Fruit fly (Drosophila melanogaster) whole organism, embryonic: ENCODE measurements around the gene msb1l.

Experiments
- CG10959 ChIP-seq: fragments of 200-800 bp; sonication (Bioruptor generic); IDR thresholded peaks from 2 replicates; pipeline ENCODE4 v1.3.6; 2022; ENCODE audit warnings: missing biosample characterization, missing genetic modification characterization
- CG10979 ChIP-seq: fragments of 200-800 bp; sonication (Bioruptor generic); optimal IDR thresholded peaks from 2 replicates; lab custom pipeline; 2018; ENCODE audit warnings: missing biosample characterization, mild to moderate bottlenecking, missing genetic modification characterization, moderate library complexity
- CG11085 ChIP-seq: fragments of 200-800 bp; sonication (Bioruptor generic); IDR thresholded peaks from 2 replicates; pipeline ENCODE4 v1.3.6; 2022; ENCODE audit warnings: missing biosample characterization, missing genetic modification characterization
- CG12299 ChIP-seq: fragments of 200-800 bp; sonication (Bioruptor generic); optimal IDR thresholded peaks from 2 replicates; lab custom pipeline; 2018; ENCODE audit warnings: missing biosample characterization, mild to moderate bottlenecking, missing genetic modification characterization
- CG1233 ChIP-seq: fragments of 200-800 bp; sonication (Bioruptor generic); optimal IDR thresholded peaks from 4 replicates; lab custom pipeline; 2018; ENCODE audit warnings: missing biosample characterization, mild to moderate bottlenecking, missing genetic modification characterization
- CG13894 ChIP-seq: fragments of 200-800 bp; sonication (Bioruptor generic); optimal IDR thresholded peaks from 3 replicates; lab custom pipeline; 2018; ENCODE audit warnings: missing biosample characterization, mild to moderate bottlenecking, missing genetic modification characterization, moderate library complexity
- CG14050 ChIP-seq: fragments of 200-800 bp; sonication (Bioruptor generic); IDR thresholded peaks from 3 replicates; pipeline ENCODE4 v1.3.6; 2022; ENCODE audit warnings: missing biosample characterization, missing genetic modification characterization
- CG15696 ChIP-seq: fragments of 200-800 bp; sonication (Bioruptor generic); optimal IDR thresholded peaks from 2 replicates; lab custom pipeline; 2019; ENCODE audit warnings: missing biosample characterization, mild to moderate bottlenecking, missing genetic modification characterization, moderate library complexity
- CG17328 ChIP-seq: fragments of 200-800 bp; sonication (Bioruptor generic); IDR thresholded peaks from 2 replicates; pipeline ENCODE4 v1.3.6; 2022; ENCODE audit warnings: missing biosample characterization, missing genetic modification characterization
- CG17612 ChIP-seq: fragments of 200-800 bp; sonication (Bioruptor generic); IDR thresholded peaks from 2 replicates; pipeline ENCODE4 v1.3.6; 2022; ENCODE audit warnings: missing biosample characterization, missing genetic modification characterization
- CG18476 ChIP-seq: fragments of 200-800 bp; sonication (Bioruptor generic); optimal IDR thresholded peaks from 2 replicates; lab custom pipeline; 2016; ENCODE audit warnings: missing biosample characterization, mild to moderate bottlenecking, missing genetic modification characterization
- CG2129 ChIP-seq: fragments of 200-800 bp; sonication (Bioruptor generic); IDR thresholded peaks from 2 replicates; pipeline ENCODE4 v1.3.6; 2022; ENCODE audit warnings: missing biosample characterization, missing genetic modification characterization; ENCODE audit not compliant: partially characterized antibody
- CG2199 ChIP-seq: fragments of 200-800 bp; sonication (Bioruptor generic); IDR thresholded peaks from 3 replicates; pipeline ENCODE4 v1.3.6; 2022; ENCODE audit warnings: missing biosample characterization, missing genetic modification characterization
- CG2712 ChIP-seq: fragments of 200-800 bp; optimal IDR thresholded peaks from 3 replicates; lab custom pipeline; 2019; ENCODE audit warnings: missing biosample characterization, mild to moderate bottlenecking, missing genetic modification characterization, moderate library complexity
- CG32772 ChIP-seq: fragments of 200-800 bp; sonication (Bioruptor generic); IDR thresholded peaks from 2 replicates; pipeline ENCODE4 v1.3.6; 2022; ENCODE audit warnings: missing biosample characterization, missing genetic modification characterization
- CG4360 ChIP-seq: fragments of 200-800 bp; sonication (Bioruptor generic); IDR thresholded peaks from 2 replicates; pipeline ENCODE4 v1.3.6; 2022; ENCODE audit warnings: missing biosample characterization, missing genetic modification characterization
- CG4707 ChIP-seq: fragments of 200-800 bp; sonication (Bioruptor generic); optimal IDR thresholded peaks from 2 replicates; lab custom pipeline; 2018; ENCODE audit warnings: missing biosample characterization, mild to moderate bottlenecking, missing genetic modification characterization, moderate library complexity
- CG5180 ChIP-seq: fragments of 200-800 bp; sonication (Bioruptor generic); optimal IDR thresholded peaks from 3 replicates; lab custom pipeline; 2017; ENCODE audit warnings: missing biosample characterization, missing genetic modification characterization, mild to moderate bottlenecking, moderate library complexity, missing genetic modification reagents
- CG6813 ChIP-seq: fragments of 200-800 bp; sonication (Bioruptor generic); optimal IDR thresholded peaks from 2 replicates; lab custom pipeline; 2017; ENCODE audit warnings: missing biosample characterization, missing genetic modification characterization, mild to moderate bottlenecking, moderate library complexity, missing genetic modification reagents
- CG8944 ChIP-seq: fragments of 200-800 bp; sonication (Bioruptor generic); optimal IDR thresholded peaks from 3 replicates; lab custom pipeline; 2016; ENCODE audit warnings: missing biosample characterization, missing genetic modification characterization
- CG9437 ChIP-seq: fragments of 200-800 bp; sonication (Bioruptor generic); optimal IDR thresholded peaks from 2 replicates; lab custom pipeline; 2018; ENCODE audit warnings: missing biosample characterization, mild to moderate bottlenecking, missing genetic modification characterization
- D19B ChIP-seq: fragments of 200-800 bp; sonication (Bioruptor generic); optimal IDR thresholded peaks from 2 replicates; lab custom pipeline; 2017; ENCODE audit warnings: missing biosample characterization, mild to moderate bottlenecking, missing genetic modification characterization
- Elba2 ChIP-seq: fragments of 200-800 bp; sonication (Bioruptor generic); optimal IDR thresholded peaks from 3 replicates; lab custom pipeline; 2016; ENCODE audit warnings: missing biosample characterization, missing genetic modification characterization
- Hr78 ChIP-seq, 2 experiments: fragments of 200-800 bp in 1 of 2; fragments of >200 bp in 1 of 2; sonication (Bioruptor generic) in 1 of 2; optimal IDR thresholded peaks; 2 replicates each; lab custom pipeline; 2017 to 2019; ENCODE audit warnings: missing biosample characterization in 2 of 2, missing genetic modification characterization in 2 of 2, mild to moderate bottlenecking in 1 of 2, moderate library complexity in 1 of 2
- MTF-1 ChIP-seq: fragments of 200-800 bp; sonication (Bioruptor generic); optimal IDR thresholded peaks from 2 replicates; lab custom pipeline; 2018; ENCODE audit warnings: missing biosample characterization, mild to moderate bottlenecking, missing genetic modification characterization, borderline replicate concordance
- Mes4 ChIP-seq: fragments of 200-800 bp; sonication (Bioruptor generic); optimal IDR thresholded peaks from 2 replicates; lab custom pipeline; 2016; ENCODE audit warnings: missing biosample characterization, missing genetic modification characterization
- NC2β ChIP-seq: fragments of 200-800 bp; sonication (Bioruptor generic); optimal IDR thresholded peaks from 2 replicates; lab custom pipeline; 2016; ENCODE audit warnings: missing biosample characterization, missing genetic modification characterization
- Nf-YA ChIP-seq: fragments of 200-800 bp; sonication (Bioruptor generic); IDR thresholded peaks from 2 replicates; pipeline ENCODE4 v1.3.6; 2022; ENCODE audit warnings: missing biosample characterization, missing genetic modification characterization
- Pdp1 ChIP-seq, 2 experiments: fragments of 200-800 bp; sonication (Bioruptor generic); optimal IDR thresholded peaks; 3 replicates each; lab custom pipeline; 2016; ENCODE audit warnings: missing biosample characterization in 2 of 2, missing genetic modification characterization in 2 of 2, mild to moderate bottlenecking in 1 of 2, moderate library complexity in 1 of 2
- Side ChIP-seq: fragments of 200-800 bp; sonication (Bioruptor generic); optimal IDR thresholded peaks from 2 replicates; lab custom pipeline; 2016; ENCODE audit warnings: missing biosample characterization, missing genetic modification characterization
- Ssrp ChIP-seq: fragments of 200-800 bp; sonication (Bioruptor generic); optimal IDR thresholded peaks from 2 replicates; lab custom pipeline; 2018; ENCODE audit warnings: missing biosample characterization, mild to moderate bottlenecking, missing genetic modification characterization, moderate library complexity
- Usf ChIP-seq: fragments of 200-800 bp; sonication (Bioruptor generic); optimal IDR thresholded peaks from 2 replicates; lab custom pipeline; 2017; ENCODE audit warnings: missing genotype, missing biosample characterization, missing genetic modification characterization
- bigmax ChIP-seq: fragments of 200-800 bp; sonication (Bioruptor generic); optimal IDR thresholded peaks from 2 replicates; lab custom pipeline; 2018; ENCODE audit warnings: missing biosample characterization, mild to moderate bottlenecking, missing genetic modification characterization
- bsh ChIP-seq, 2 experiments: fragments of 200-800 bp; sonication (Bioruptor generic); optimal IDR thresholded peaks; 2 replicates each; lab custom pipeline; 2017 to 2018; ENCODE audit warnings: mild to moderate bottlenecking in 2 of 2, missing biosample characterization in 2 of 2, missing genetic modification characterization in 2 of 2, moderate library complexity in 1 of 2
- caup ChIP-seq: fragments of 200-800 bp; sonication (Bioruptor generic); optimal IDR thresholded peaks from 3 replicates; lab custom pipeline; 2017; ENCODE audit warnings: missing biosample characterization, mild to moderate bottlenecking, missing genetic modification characterization, moderate library complexity; ENCODE audit not compliant: severe bottlenecking
- chif ChIP-seq, 2 experiments: fragments of 200-800 bp; sonication (Bioruptor generic); optimal IDR thresholded peaks; 3 replicates each; lab custom pipeline; 2016; ENCODE audit warnings: missing biosample characterization in 2 of 2, missing genetic modification characterization in 2 of 2
- chinmo ChIP-seq: fragments of 200-800 bp; sonication (Bioruptor generic); IDR thresholded peaks from 4 replicates; pipeline ENCODE4 v1.3.6; 2022; ENCODE audit warnings: missing biosample characterization, missing genetic modification characterization; ENCODE audit not compliant: partially characterized antibody
- crc ChIP-seq: fragments of 200-800 bp; sonication (Bioruptor generic); optimal IDR thresholded peaks from 2 replicates; lab custom pipeline; 2016; ENCODE audit warnings: missing biosample characterization, missing genetic modification characterization
- crol ChIP-seq: fragments of 200-800 bp; sonication (Bioruptor generic); IDR thresholded peaks from 2 replicates; pipeline ENCODE4 v1.3.6; 2022; ENCODE audit warnings: missing biosample characterization, missing genetic modification characterization
- disco-r ChIP-seq: fragments of 200-800 bp; sonication (Bioruptor generic); optimal IDR thresholded peaks from 2 replicates; lab custom pipeline; 2016; ENCODE audit warnings: missing biosample characterization, missing genetic modification characterization
- lola ChIP-seq, 3 experiments: fragments of >200 bp in 2 of 3; fragments of 200-800 bp in 1 of 3; sonication (Bioruptor generic) in 1 of 3; optimal IDR thresholded peaks; 2 replicates each; lab custom pipeline; 2017 to 2019; ENCODE audit warnings: missing biosample characterization in 3 of 3, missing genetic modification characterization in 3 of 3, mild to moderate bottlenecking in 1 of 3, moderate library complexity in 1 of 3
- mirr ChIP-seq: fragments of 200-800 bp; sonication (Bioruptor generic); optimal IDR thresholded peaks from 3 replicates; lab custom pipeline; 2018; ENCODE audit warnings: missing biosample characterization, mild to moderate bottlenecking, missing genetic modification characterization
- nmo ChIP-seq: fragments of 200-800 bp; sonication (Bioruptor generic); optimal IDR thresholded peaks from 2 replicates; lab custom pipeline; 2018; ENCODE audit warnings: missing biosample characterization, mild to moderate bottlenecking, missing genetic modification characterization, moderate library complexity
- repo ChIP-seq: fragments of 200-800 bp; sonication (Bioruptor generic); optimal IDR thresholded peaks from 2 replicates; lab custom pipeline; 2016; ENCODE audit warnings: missing biosample characterization, missing genetic modification characterization
- shn ChIP-seq: fragments of 200-800 bp; sonication (Bioruptor generic); optimal IDR thresholded peaks from 3 replicates; lab custom pipeline; 2016; ENCODE audit warnings: missing biosample characterization, missing genetic modification characterization
- vfl ChIP-seq: fragments of 200-800 bp; sonication (Bioruptor generic); optimal IDR thresholded peaks from 2 replicates; lab custom pipeline; 2016; ENCODE audit warnings: missing biosample characterization, missing genetic modification characterization
- zfh1 ChIP-seq: fragments of 200-800 bp; sonication (Bioruptor generic); IDR thresholded peaks from 3 replicates; pipeline ENCODE4 v1.3.6; 2022; ENCODE audit warnings: missing biosample characterization, missing genetic modification characterization

The msb1l gene

dm6 chr2L:19572496-19573317 is 4.8 kb upstream of the msb1l start (continued):
- TF ChIP-seq shn (GFP tag; lab: Kevin White, UChicago) (peak; percentile 26), CG14050 (no peak), CG2712 (tag; lab: Kevin White, UChicago) (peak; percentile 72), Elba2 (peak; percentile 69), Ssrp (tag; lab: Kevin White, UChicago) (peak; percentile 56), Side (GFP tag; lab: Kevin White, UChicago) (peak; percentile 27), CG13894 (tag; lab: Kevin White, UChicago) (peak; percentile 79), chinmo (GFP tag; lab: Robert Waterston, UW) (0 out of 4 replicates have a peak, but pooled peaks have one; percentile 55), CG12299 (tag; lab: Kevin White, UChicago) (peak; percentile 66), Usf (GFP tag; lab: Kevin White, UChicago) (peak; percentile 34), CG17328 (GFP tag; lab: Robert Waterston, UW) (no peak), NC2β (GFP tag; lab: Kevin White, UChicago) (peak; percentile 24), nmo (peak; percentile 52), CG4707 (no peak), chif (GFP tag; optimal IDR thresholded peaks at IDR 0.05; lab: Kevin White, UChicago) (peak in 1 of 2 experiments; percentile 55), mirr (peak; percentile 29), repo (GFP tag; lab: Kevin White, UChicago) (no peak), MTF-1 (GFP tag; lab: Kevin White, UChicago) (no peak), CG10979 (tag; lab: Kevin White, UChicago) (peak; percentile 62), CG1233 (GFP tag; lab: Kevin White, UChicago) (peak; percentile 43), CG6813 (GFP tag; lab: Kevin White, UChicago) (peak; percentile 20), Mes4 (GFP tag; lab: Kevin White, UChicago) (no peak), crc (GFP tag; lab: Kevin White, UChicago) (no peak), CG17612 (GFP tag; lab: Robert Waterston, UW) (peak; percentile 31; the same call in 1 of the 2 replicates), CG2129 (no peak), CG9437 (GFP tag; lab: Kevin White, UChicago) (peak; percentile 2), bsh (GFP tag; optimal IDR thresholded peaks at IDR 0.05; lab: Kevin White, UChicago) (peak; percentile 70 to 89), bigmax (GFP tag; lab: Kevin White, UChicago) (no peak), CG8944 (GFP tag; lab: Kevin White, UChicago) (no peak), CG2199 (0 out of 3 replicates have a peak, but pooled peaks have one; percentile 15), lola (GFP tag; optimal IDR thresholded peaks at IDR 0.05; lab: Kevin White, UChicago) (peak in 1 of 3 experiments; percentile 46), CG15696 (tag; lab: Kevin White, UChicago) (peak; percentile 59), caup (GFP tag; lab: Kevin White, UChicago) (peak; percentile 62), Nf-YA (GFP tag; lab: Robert Waterston, UW) (no peak), D19B (GFP tag; lab: Kevin White, UChicago) (peak; percentile 100), CG4360 (peak; percentile 94), crol (GFP tag; lab: Robert Waterston, UW) (peak; percentile 59; the same call in 1 of the 2 replicates), CG10959 (GFP tag; lab: Robert Waterston, UW) (no peak), CG18476 (GFP tag; lab: Kevin White, UChicago) (peak; percentile 62), Pdp1 (GFP tag; optimal IDR thresholded peaks at IDR 0.05; lab: Kevin White, UChicago) (peak; percentile 58 to 72), CG5180 (GFP tag; lab: Kevin White, UChicago) (peak; percentile 24), zfh1 (GFP tag; lab: Robert Waterston, UW) (peak; percentile 64; the same call in 2 of the 3 replicates), CG32772 (peak; percentile 34; the same call in 1 of the 2 replicates), Hr78 (GFP tag; optimal IDR thresholded peaks at IDR 0.05; lab: Kevin White, UChicago) (peak in 1 of 2 experiments; percentile 8), disco-r (GFP tag; lab: Kevin White, UChicago) (peak; percentile 45), CG11085 (GFP tag; lab: Robert Waterston, UW) (0 out of 2 replicates have a peak, but pooled peaks have one; percentile 14), vfl (GFP tag; lab: Kevin White, UChicago) (peak; percentile 50)
